Fruit fly (Drosophila melanogaster): ENCODE data around the gene CG14641.

CG14641 gene

dm6 chr3R:4229137-4229764 is 2.9 kb downstream of the CG14641 start, which contains the start of gene DhpD (continued):
- 0 out of 2 replicates have a peak, but pooled peaks have one; percentile 13 for TF ChIP-seq dati (GFP tag; IDR thresholded peaks at IDR 0.05)
- TF ChIP-seq CG6654 (GFP tag; optimal IDR thresholded peaks at IDR 0.05), result peak; percentile 39
- TF ChIP-seq CG7372 (GFP tag; IDR thresholded peaks at IDR 0.05), result peak; percentile 48; the same call in 1 of the 2 replicates
- TF ChIP-seq schlank (tag; optimal IDR thresholded peaks at IDR 0.05), result peak; percentile 1
- TF ChIP-seq GATAe (GFP tag; conservative IDR thresholded peaks at IDR 0.05), result no peak; the same call in 1 of the 2 replicates
- TF ChIP-seq chinmo (GFP tag; IDR thresholded peaks at IDR 0.05; ENCODE audit: partially characterized antibody), result peak; percentile 71; the same call in 2 of the 4 replicates
- TF ChIP-seq CG11695 (GFP tag; IDR thresholded peaks at IDR 0.05), result 0 out of 3 replicates have a peak, but pooled peaks have one; percentile 32
- TF ChIP-seq CG6689 (GFP tag; IDR thresholded peaks at IDR 0.05), result peak; percentile 63
- no peak for TF ChIP-seq zen2 (GFP tag; IDR thresholded peaks at IDR 0.05; ENCODE audit: partially characterized antibody)
- no peak for TF ChIP-seq CG15601 (tag; optimal IDR thresholded peaks at IDR 0.05)
- no peak for TF ChIP-seq pros (GFP tag; optimal IDR thresholded peaks at IDR 0.05)
- TF ChIP-seq hkb (optimal IDR thresholded peaks at IDR 0.05), result no peak
- TF ChIP-seq hkb (GFP tag; IDR thresholded peaks at IDR 0.05), result peak; percentile 81
- peak; percentile 76 for TF ChIP-seq otp (GFP tag; IDR thresholded peaks at IDR 0.05)
- TF ChIP-seq run (tag; optimal IDR thresholded peaks at IDR 0.05), result no peak
- TF ChIP-seq CG7271 (tag; optimal IDR thresholded peaks at IDR 0.05), result no peak
- no peak for TF ChIP-seq Hand (GFP tag; optimal IDR thresholded peaks at IDR 0.05)
- TF ChIP-seq en (GFP tag; optimal IDR thresholded peaks at IDR 0.05), result no peak
- TF ChIP-seq unc-4 (GFP tag; IDR thresholded peaks at IDR 0.05; ENCODE audit: partially characterized antibody), result no peak
- peak; percentile 60; the same call in 2 of the 3 replicates for TF ChIP-seq tgo (GFP tag; IDR thresholded peaks at IDR 0.05)
- TF ChIP-seq CG10979 (tag; optimal IDR thresholded peaks at IDR 0.05), result peak; percentile 47
- TF ChIP-seq al (GFP tag; IDR thresholded peaks at IDR 0.05), result peak; percentile 46; the same call in 1 of the 2 replicates
- TF ChIP-seq CG4282 (GFP tag; optimal IDR thresholded peaks at IDR 0.05), result no peak
- peak; percentile 55 for TF ChIP-seq CG13775 (GFP tag; optimal IDR thresholded peaks at IDR 0.05)
- no peak for TF ChIP-seq CG1529 (GFP tag; optimal IDR thresholded peaks at IDR 0.05)
- no peak for TF ChIP-seq Dfd (GFP tag; optimal IDR thresholded peaks at IDR 0.05)
- TF ChIP-seq cad (GFP tag; optimal IDR thresholded peaks at IDR 0.05), result no peak
- TF ChIP-seq sens-2 (GFP tag; IDR thresholded peaks at IDR 0.05), result no peak
- TF ChIP-seq D19B (GFP tag; optimal IDR thresholded peaks at IDR 0.05), result peak; percentile 63
- TF ChIP-seq CG11085 (GFP tag; IDR thresholded peaks at IDR 0.05), result peak; percentile 78
- TF ChIP-seq p53 (GFP tag; optimal IDR thresholded peaks at IDR 0.05), result no peak
- peak; percentile 28 for TF ChIP-seq her (GFP tag; optimal IDR thresholded peaks at IDR 0.05)
- TF ChIP-seq bbx (GFP tag; IDR thresholded peaks at IDR 0.05; ENCODE audit: partially characterized antibody), result peak; percentile 93
- TF ChIP-seq CG9609 (GFP tag; optimal IDR thresholded peaks at IDR 0.05), result peak; percentile 23
- TF ChIP-seq bsh (GFP tag; optimal IDR thresholded peaks at IDR 0.05), result peak; percentile 34 to 64
- TF ChIP-seq CG8478 (optimal IDR thresholded peaks at IDR 0.05), result no peak
- TF ChIP-seq CG10209 (GFP tag; optimal IDR thresholded peaks at IDR 0.05), result peak; percentile 69
- TF ChIP-seq gcm (GFP tag; optimal IDR thresholded peaks at IDR 0.05), result no peak

dm6 chr3R:4228426-4228825 is 3.7 kb downstream of the CG14641 start:
- TF ChIP-seq sug (tag; optimal IDR thresholded peaks at IDR 0.05) (peak; percentile 78), sens (GFP tag) (peak; percentile 70), seq (GFP tag; IDR thresholded peaks at IDR 0.05) (no peak), CG12769 (tag; optimal IDR thresholded peaks at IDR 0.05) (peak; percentile 0), ftz-f1 (GFP tag; optimal IDR thresholded peaks at IDR 0.05) (peak; percentile 72), CG2199 (GFP tag; IDR thresholded peaks at IDR 0.05) (no peak)

Data from whole organism, embryonic.